Worm (Caenorhabditis elegans): ENCODE results near the gene nhr-288.

Gene nhr-288

ce11 chrV:18382590-18382989 is at the start of gene nhr-288:
TSS of gene nhr-288 (minus strand) at chrV:18382690.
- TF ChIP-seq tlp-1 (tag; optimal IDR thresholded peaks at IDR 0.05), result no peak

- TF ChIP-seq unc-86 (tag; optimal IDR thresholded peaks at IDR 0.05) (no peak), grh-1 (GFP tag; IDR thresholded peaks at IDR 0.05) (no peak), nhr-12 (tag; optimal IDR thresholded peaks at IDR 0.05) (no peak), vab-15 (tag; optimal IDR thresholded peaks at IDR 0.05) (no peak), blmp-1 (tag; optimal IDR thresholded peaks at IDR 0.05) (no peak), ztf-4 (tag; optimal IDR thresholded peaks at IDR 0.05) (no peak), xbp-1 (tag; optimal IDR thresholded peaks at IDR 0.05) (no peak), lin-13 (GFP tag; optimal IDR thresholded peaks at IDR 0.05) (no peak)
These were observed 49.0 kb upstream of the nhr-288 start, which contains the start of gene srw-82 for ce11 chrV:18431450-18431849. TSS of gene srw-82 (plus strand) at chrV:18431750.

ce11 chrV:18430826-18431225 is 48.3 kb upstream of the nhr-288 start:
- TF ChIP-seq ztf-11 (tag; optimal IDR thresholded peaks at IDR 0.05) (no peak), F16B12.6 (tag; optimal IDR thresholded peaks at IDR 0.05) (no peak), nhr-85 (tag) (no peak), ceh-63 (GFP tag; optimal IDR thresholded peaks at IDR 0.05) (no peak), sup-37 (GFP tag; optimal IDR thresholded peaks at IDR 0.05) (no peak), lin-35 (GFP tag; optimal IDR thresholded peaks at IDR 0.05) (no peak), unc-62 (GFP tag; optimal IDR thresholded peaks at IDR 0.05) (no peak), unc-130 (tag; optimal IDR thresholded peaks at IDR 0.05) (no peak), unc-30 (tag; optimal IDR thresholded peaks at IDR 0.05) (no peak), zag-1 (tag; optimal IDR thresholded peaks at IDR 0.05) (no peak), aha-1 (tag; optimal IDR thresholded peaks at IDR 0.05) (no peak), C04F5.9 (tag; optimal IDR thresholded peaks at IDR 0.05) (no peak), dpl-1 (GFP tag; optimal IDR thresholded peaks at IDR 0.05) (no peak), isw-1 (GFP tag; IDR thresholded peaks at IDR 0.05) (no peak), ztf-4 (tag; optimal IDR thresholded peaks at IDR 0.05) (no peak), hlh-17 (GFP tag; optimal IDR thresholded peaks at IDR 0.05; ENCODE audit: borderline replicate concordance) (no peak), unc-86 (tag; optimal IDR thresholded peaks at IDR 0.05) (no peak), dsc-1 (tag; optimal IDR thresholded peaks at IDR 0.05) (no peak), C16A3.4 (tag; optimal IDR thresholded peaks at IDR 0.05) (no peak), rnt-1 (tag; optimal IDR thresholded peaks at IDR 0.05) (no peak)

- TF ChIP-seq lin-14 (GFP tag; optimal IDR thresholded peaks at IDR 0.05), result no peak
These were observed 43.8 kb upstream of the nhr-288 start, which contains the start of gene srw-83 for ce11 chrV:18426280-18426679. TSS of gene srw-83 (plus strand) at chrV:18426580.

ce11 chrV:18425544-18425943 is 43.1 kb upstream of the nhr-288 start, which contains the start of gene ZK262.19:
TSS of gene ZK262.19 (minus strand) at chrV:18425644.
- TF ChIP-seq ztf-11 (tag; optimal IDR thresholded peaks at IDR 0.05) (no peak), ceh-63 (GFP tag; optimal IDR thresholded peaks at IDR 0.05) (no peak)

ce11 chrV:18424471-18424870 is 42.0 kb upstream of the nhr-288 start, which contains the start of gene ZK262.4:
TSS of gene ZK262.4 (minus strand) at chrV:18424571.
- no peak for TF ChIP-seq lir-3 (tag; optimal IDR thresholded peaks at IDR 0.05; ENCODE audit: poor library complexity)
- no peak for TF ChIP-seq mep-1 (tag; optimal IDR thresholded peaks at IDR 0.05)

ce11 chrV:18420797-18421196 is 38.3 kb upstream of the nhr-288 start, which contains the start of gene srj-26:
TSS of gene srj-26 (plus strand) at chrV:18421097.
- TF ChIP-seq pqm-1 (tag; optimal IDR thresholded peaks at IDR 0.05) (no peak), nhr-84 (tag; optimal IDR thresholded peaks at IDR 0.05) (no peak), blmp-1 (tag; optimal IDR thresholded peaks at IDR 0.05) (no peak), dsc-1 (tag; optimal IDR thresholded peaks at IDR 0.05) (no peak), grh-1 (GFP tag; IDR thresholded peaks at IDR 0.05) (no peak), lin-39 (tag; optimal IDR thresholded peaks at IDR 0.05) (no peak), mab-9 (GFP tag; IDR thresholded peaks at IDR 0.05) (no peak), dpl-1 (GFP tag; optimal IDR thresholded peaks at IDR 0.05) (no peak)
